Worm (Caenorhabditis elegans) whole organism, young adult: ENCODE measurements around the gene cul-4.

Experiments
- B0035.1 ChIP-seq: sonication (generic microtip); optimal IDR thresholded peaks from 2 replicates; lab custom pipeline; 2016; ENCODE audit warnings: missing genetic modification characterization, mild to moderate bottlenecking, missing compliant biosample characterization, missing genotype, missing genetic modification reagents
- F37B4.10 ChIP-seq: fragments of 200-800 bp; sonication (Bioruptor generic); IDR thresholded peaks from 2 replicates; pipeline ENCODE4 v1.3.6; 2022; ENCODE audit warnings: missing genetic modification characterization, missing compliant biosample characterization
- F49E8.2 ChIP-seq: sonication (generic microtip); optimal IDR thresholded peaks from 3 replicates; lab custom pipeline; 2017; ENCODE audit warnings: missing genetic modification characterization, mild to moderate bottlenecking, missing compliant biosample characterization, antibody characterized with exemption, moderate library complexity; ENCODE audit not compliant: insufficient read depth
- F52B5.7 ChIP-seq: sonication (generic microtip); optimal IDR thresholded peaks from 2 replicates; lab custom pipeline; 2016; ENCODE audit warnings: mild to moderate bottlenecking, missing genetic modification characterization, missing compliant biosample characterization
- F55B11.4 ChIP-seq: sonication (generic microtip); optimal IDR thresholded peaks from 2 replicates; lab custom pipeline; 2016; ENCODE audit warnings: missing compliant biosample characterization, missing genetic modification characterization, borderline replicate concordance; ENCODE audit not compliant: insufficient read depth
- F57C9.4 ChIP-seq: sonication (generic microtip); optimal IDR thresholded peaks from 2 replicates; lab custom pipeline; 2017; ENCODE audit warnings: mild to moderate bottlenecking, missing genetic modification characterization, missing compliant biosample characterization
- T07F8.4 ChIP-seq: sonication (generic microtip); optimal IDR thresholded peaks from 2 replicates; lab custom pipeline; 2016; ENCODE audit warnings: mild to moderate bottlenecking, missing genetic modification characterization, moderate library complexity, missing compliant biosample characterization
- akir-1 ChIP-seq: fragments of 200-800 bp; sonication (Bioruptor generic); optimal IDR thresholded peaks from 2 replicates; lab custom pipeline; 2018; ENCODE audit warnings: mild to moderate bottlenecking, missing genetic modification characterization, moderate library complexity, missing compliant biosample characterization
- atf-7 ChIP-seq: sonication (generic microtip); optimal IDR thresholded peaks from 2 replicates; lab custom pipeline; 2017; ENCODE audit warnings: mild to moderate bottlenecking, missing genetic modification characterization, missing compliant biosample characterization
- cebp-1 ChIP-seq, 2 experiments: fragments of 200-800 bp in 1 of 2; sonication (Bioruptor generic) in 1 of 2; sonication (generic microtip) in 1 of 2; IDR thresholded peaks in 1 of 2; optimal IDR thresholded peaks in 1 of 2; 2 replicates each; pipeline versions ENCODE4 v1.3.6 to Lab custom; 2017 to 2022; ENCODE audit warnings: missing compliant biosample characterization in 2 of 2, missing genetic modification characterization in 2 of 2, mild to moderate bottlenecking in 1 of 2, missing genetic modification reagents in 1 of 2, moderate library complexity in 1 of 2
- cebp-2 ChIP-seq: fragments of 200-800 bp; sonication (Bioruptor generic); IDR thresholded peaks from 2 replicates; pipeline ENCODE4 v1.3.6; 2022; ENCODE audit warnings: missing genetic modification characterization, missing compliant biosample characterization
- ceh-40 ChIP-seq: fragments of 200-800 bp; sonication (Bioruptor generic); IDR thresholded peaks from 2 replicates; pipeline ENCODE4 v1.3.6; 2022; ENCODE audit warnings: missing genetic modification characterization, missing compliant biosample characterization
- dox-1 ChIP-seq: fragments of 200-800 bp; sonication (Bioruptor generic); IDR thresholded peaks from 2 replicates; pipeline ENCODE4 v1.3.6; 2022; ENCODE audit warnings: missing genetic modification reagents, missing genetic modification characterization, missing compliant biosample characterization
- efl-1 ChIP-seq: fragments of 150-350 bp; optimal IDR thresholded peaks from 2 replicates; lab custom pipeline; 2014; ENCODE audit warnings: missing biosample characterization, missing genetic modification reagents, missing genetic modification characterization
- egl-44 ChIP-seq: fragments of 200-800 bp; sonication (Bioruptor generic); IDR thresholded peaks from 2 replicates; pipeline ENCODE4 v1.3.6; 2022; ENCODE audit warnings: missing genetic modification reagents, missing genetic modification characterization, missing compliant biosample characterization
- ets-4 ChIP-seq: fragments of 200-800 bp; sonication (Bioruptor generic); optimal IDR thresholded peaks from 2 replicates; lab custom pipeline; 2018; ENCODE audit warnings: mild to moderate bottlenecking, missing genetic modification characterization, missing compliant biosample characterization
- fkh-3 ChIP-seq: sonication (generic microtip); optimal IDR thresholded peaks from 2 replicates; lab custom pipeline; 2016; ENCODE audit warnings: mild to moderate bottlenecking, missing genetic modification characterization, missing compliant biosample characterization
- hlh-26 ChIP-seq: fragments of 200-800 bp; sonication (Bioruptor generic); conservative IDR thresholded peaks from 2 replicates; pipeline ENCODE4 v1.3.6; 2022; ENCODE audit warnings: missing genetic modification reagents, missing genetic modification characterization, missing compliant biosample characterization
- hrde-1 ChIP-seq: sonication (generic microtip); optimal IDR thresholded peaks from 2 replicates; lab custom pipeline; 2016; ENCODE audit warnings: missing genetic modification characterization, mild to moderate bottlenecking, missing compliant biosample characterization, moderate library complexity, missing genotype, missing genetic modification reagents, borderline replicate concordance
- lag-1 ChIP-seq: fragments of 200-800 bp; sonication (Bioruptor generic); IDR thresholded peaks from 2 replicates; pipeline ENCODE4 v1.3.6; 2022; ENCODE audit warnings: missing genetic modification reagents, missing genetic modification characterization, missing compliant biosample characterization
- let-526 ChIP-seq: fragments of 200-800 bp; sonication (Bioruptor generic); IDR thresholded peaks from 2 replicates; pipeline ENCODE4 v1.3.6; 2022; ENCODE audit warnings: missing genetic modification reagents, missing genetic modification characterization, missing compliant biosample characterization
- let-607 ChIP-seq, 2 experiments: fragments of 200-800 bp in 1 of 2; sonication (Bioruptor generic) in 1 of 2; sonication (generic microtip) in 1 of 2; optimal IDR thresholded peaks; 2 replicates each; lab custom pipeline; 2016 to 2018; ENCODE audit warnings: mild to moderate bottlenecking in 2 of 2, missing compliant biosample characterization in 2 of 2, missing genetic modification characterization in 2 of 2, moderate library complexity in 2 of 2, missing genotype in 1 of 2
- lsy-27 ChIP-seq: sonication (generic microtip); optimal IDR thresholded peaks from 2 replicates; lab custom pipeline; 2017; ENCODE audit warnings: missing genetic modification characterization, mild to moderate bottlenecking, missing compliant biosample characterization, antibody characterized with exemption, missing genotype, borderline replicate concordance; ENCODE audit not compliant: insufficient read depth
- madf-10 ChIP-seq: sonication (generic microtip); optimal IDR thresholded peaks from 2 replicates; lab custom pipeline; 2016; ENCODE audit warnings: mild to moderate bottlenecking, missing genetic modification characterization, missing compliant biosample characterization
- mcd-1 ChIP-seq: fragments of 200-800 bp; sonication (Bioruptor generic); IDR thresholded peaks from 2 replicates; pipeline ENCODE4 v1.3.6; 2022; ENCODE audit warnings: missing genetic modification reagents, missing genetic modification characterization, missing compliant biosample characterization
- mel-28 ChIP-seq: sonication (generic microtip); optimal IDR thresholded peaks from 2 replicates; lab custom pipeline; 2016; ENCODE audit warnings: borderline replicate concordance, mild to moderate bottlenecking, missing genetic modification characterization, missing compliant biosample characterization
- nfya-1 ChIP-seq: sonication (generic microtip); optimal IDR thresholded peaks from 2 replicates; lab custom pipeline; 2017; ENCODE audit warnings: antibody characterized with exemption, missing compliant biosample characterization, missing genetic modification characterization, borderline replicate concordance; ENCODE audit not compliant: insufficient read depth
- nhr-179 ChIP-seq: sonication (generic microtip); optimal IDR thresholded peaks from 2 replicates; lab custom pipeline; 2016; ENCODE audit warnings: mild to moderate bottlenecking, missing genetic modification characterization, missing compliant biosample characterization
- nhr-27 ChIP-seq: fragments of 200-800 bp; sonication (Bioruptor generic); optimal IDR thresholded peaks from 2 replicates; lab custom pipeline; 2018; ENCODE audit warnings: mild to moderate bottlenecking, missing genetic modification characterization, moderate library complexity, missing compliant biosample characterization
- nhr-80 ChIP-seq: sonication (generic microtip); optimal IDR thresholded peaks from 2 replicates; lab custom pipeline; 2016; ENCODE audit warnings: missing genetic modification characterization, missing compliant biosample characterization
- repo-1 ChIP-seq: sonication (generic microtip); optimal IDR thresholded peaks from 2 replicates; lab custom pipeline; 2017; ENCODE audit warnings: mild to moderate bottlenecking, missing genetic modification characterization, missing compliant biosample characterization
- somi-1 ChIP-seq: fragments of 200-800 bp; sonication (Bioruptor generic); optimal IDR thresholded peaks from 2 replicates; lab custom pipeline; 2018; ENCODE audit warnings: mild to moderate bottlenecking, missing genetic modification characterization, missing compliant biosample characterization
- tbx-9 ChIP-seq: sonication (generic microtip); optimal IDR thresholded peaks from 2 replicates; lab custom pipeline; 2016; ENCODE audit warnings: borderline replicate concordance, missing genetic modification characterization, inconsistent platforms, missing compliant biosample characterization
- tlf-1 ChIP-seq: fragments of 200-800 bp; sonication (Bioruptor generic); optimal IDR thresholded peaks from 2 replicates; lab custom pipeline; 2018; ENCODE audit warnings: mild to moderate bottlenecking, missing genetic modification characterization, missing compliant biosample characterization
- unc-130 ChIP-seq: sonication (generic microtip); optimal IDR thresholded peaks from 2 replicates; lab custom pipeline; 2016; ENCODE audit warnings: missing genetic modification reagents, missing genetic modification characterization, missing compliant biosample characterization
- unc-62 ChIP-seq: fragments of 150-350 bp; optimal IDR thresholded peaks from 2 replicates; lab custom pipeline; 2014; ENCODE audit warnings: missing biosample characterization, missing genetic modification reagents, missing genetic modification characterization
- zim-3 ChIP-seq: sonication (generic microtip); optimal IDR thresholded peaks from 2 replicates; lab custom pipeline; 2017; ENCODE audit warnings: mild to moderate bottlenecking, missing genetic modification characterization, moderate library complexity, missing compliant biosample characterization
- ztf-22 ChIP-seq: fragments of 200-800 bp; sonication (Bioruptor generic); optimal IDR thresholded peaks from 2 replicates; lab custom pipeline; 2018; ENCODE audit warnings: mild to moderate bottlenecking, missing genetic modification characterization, moderate library complexity, missing compliant biosample characterization
- ztf-26 ChIP-seq: sonication (generic microtip); optimal IDR thresholded peaks from 2 replicates; lab custom pipeline; 2017; ENCODE audit warnings: missing genetic modification characterization, missing compliant biosample characterization
- ztf-28 ChIP-seq: fragments of 200-800 bp; sonication (Bioruptor generic); IDR thresholded peaks from 2 replicates; pipeline ENCODE4 v1.3.6; 2022; ENCODE audit warnings: missing genetic modification reagents, missing genetic modification characterization, missing compliant biosample characterization
- ztf-6 ChIP-seq: fragments of 200-800 bp; sonication (Bioruptor generic); IDR thresholded peaks from 2 replicates; pipeline ENCODE4 v1.3.6; 2022; ENCODE audit warnings: missing genetic modification reagents, missing genetic modification characterization, missing compliant biosample characterization

cul-4 gene

ce11 chrII:7283063-7283462, 18.8 kb upstream of the cul-4 start:
- TF ChIP-seq lag-1: no peak
- no peak for TF ChIP-seq F57C9.4 (tag; lab: Kevin White, UChicago)
- no peak for TF ChIP-seq egl-44 (GFP tag; lab: Robert Waterston, UW)

- TF ChIP-seq atf-7 (tag; lab: Kevin White, UChicago): peak; percentile 7
- TF ChIP-seq dox-1 (GFP tag; lab: Robert Waterston, UW): 0 out of 2 replicates have a peak, but pooled peaks have one; percentile 28
- TF ChIP-seq nhr-80: peak; percentile 57
- TF ChIP-seq unc-62 (GFP tag; lab: Kevin White, UChicago): peak; percentile 82
- TF ChIP-seq cebp-1 (GFP tag; IDR thresholded peaks at IDR 0.05; lab: Robert Waterston, UW): peak; percentile 79
- peak; percentile 80 for TF ChIP-seq cebp-1 (tag; optimal IDR thresholded peaks at IDR 0.05; lab: Kevin White, UChicago)
- TF ChIP-seq ztf-22 (GFP tag; lab: Kevin White, UChicago): peak; percentile 44
- TF ChIP-seq ceh-40 (GFP tag; lab: Robert Waterston, UW): no peak
- no peak for TF ChIP-seq akir-1 (GFP tag; lab: Kevin White, UChicago)
These were observed 14.8 kb upstream of the cul-4 start for ce11 chrII:7287140-7287539.

DNA sequence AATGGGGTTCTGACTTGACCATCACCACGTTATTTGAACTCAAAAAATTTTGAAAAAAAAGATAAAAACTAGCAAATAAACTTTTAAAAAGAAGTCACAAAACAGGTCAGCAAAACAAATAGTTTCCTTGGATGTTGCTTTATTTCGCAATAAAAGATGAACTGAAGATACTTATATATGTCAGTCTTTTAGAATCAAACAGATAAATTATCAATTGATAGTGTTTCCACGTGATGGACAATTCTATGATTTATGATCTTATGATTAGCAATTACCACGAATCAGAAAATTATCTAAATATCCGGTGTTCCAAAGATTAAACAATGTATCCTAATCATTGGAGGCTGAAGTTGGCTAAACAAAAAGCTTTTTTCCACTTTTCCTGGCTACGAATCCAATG, 14.2 kb upstream of the cul-4 start:
- no peak for TF ChIP-seq F49E8.2 (tag; lab: Kevin White, UChicago)
- TF ChIP-seq repo-1 (tag; lab: Kevin White, UChicago): no peak
- TF ChIP-seq lsy-27 (tag; lab: Kevin White, UChicago): no peak
- peak; percentile 12 for TF ChIP-seq somi-1
- TF ChIP-seq unc-62 (GFP tag; lab: Kevin White, UChicago): peak; percentile 87
- TF ChIP-seq mcd-1 (GFP tag; lab: Robert Waterston, UW): no peak
- TF ChIP-seq ztf-26 (tag; lab: Kevin White, UChicago): peak; percentile 4
- TF ChIP-seq cebp-1 (GFP tag; IDR thresholded peaks at IDR 0.05; lab: Robert Waterston, UW): peak; percentile 84
- TF ChIP-seq cebp-1 (tag; optimal IDR thresholded peaks at IDR 0.05; lab: Kevin White, UChicago): peak; percentile 90
- TF ChIP-seq, all 124 proteins: peak for 4

ce11 chrII:7289923-7290476, 11.9 kb upstream of the cul-4 start, which contains the start of gene C30G12.2:
Gene C30G12.2 (plus strand): TSS chrII:7290426.
- TF ChIP-seq hlh-26: no peak
- TF ChIP-seq ztf-6 (GFP tag; lab: Robert Waterston, UW): no peak
- TF ChIP-seq F55B11.4 (tag; lab: Kevin White, UChicago): no peak
- no peak for TF ChIP-seq tbx-9
- no peak for TF ChIP-seq F37B4.10 (GFP tag; lab: Robert Waterston, UW)
- no peak for TF ChIP-seq F52B5.7 (tag; lab: Kevin White, UChicago)
- TF ChIP-seq cebp-1 (GFP tag; IDR thresholded peaks at IDR 0.05; lab: Robert Waterston, UW): no peak
- no peak for TF ChIP-seq cebp-1 (tag; optimal IDR thresholded peaks at IDR 0.05; lab: Kevin White, UChicago)
- no peak for TF ChIP-seq madf-10 (tag; lab: Kevin White, UChicago)
- no peak for TF ChIP-seq ztf-28
- TF ChIP-seq zim-3 (tag; lab: Kevin White, UChicago): no peak
- peak; percentile 24 for TF ChIP-seq ztf-22 (GFP tag; lab: Kevin White, UChicago)
- no peak for TF ChIP-seq F49E8.2 (tag; lab: Kevin White, UChicago)
- no peak for TF ChIP-seq egl-44 (GFP tag; lab: Robert Waterston, UW)
- TF ChIP-seq nfya-1: no peak
- no peak for TF ChIP-seq mel-28 (tag; lab: Kevin White, UChicago)
- no peak for TF ChIP-seq nhr-179 (tag; lab: Kevin White, UChicago)
- TF ChIP-seq nhr-27 (tag; lab: Kevin White, UChicago): no peak
- TF ChIP-seq efl-1 (GFP tag; lab: Kevin White, UChicago): no peak
- no peak for TF ChIP-seq let-526 (GFP tag; lab: Robert Waterston, UW)
- no peak for TF ChIP-seq T07F8.4
- TF ChIP-seq B0035.1 (tag; lab: Kevin White, UChicago): no peak
- TF ChIP-seq fkh-3 (tag; lab: Kevin White, UChicago): no peak
- TF ChIP-seq cebp-2 (GFP tag; lab: Robert Waterston, UW): no peak
- no peak for TF ChIP-seq hrde-1 (tag; lab: Kevin White, UChicago)
- TF ChIP-seq ets-4 (GFP tag; lab: Kevin White, UChicago): peak; percentile 34
- TF ChIP-seq let-607 (tag; optimal IDR thresholded peaks at IDR 0.05; lab: Kevin White, UChicago): peak in 1 of 2 experiments; percentile 72
- TF ChIP-seq tlf-1 (GFP tag; lab: Kevin White, UChicago): no peak
- no peak for TF ChIP-seq unc-130
